Fruit fly (Drosophila melanogaster): ENCODE measurements around the gene robo2.

The robo2 gene

DNA sequence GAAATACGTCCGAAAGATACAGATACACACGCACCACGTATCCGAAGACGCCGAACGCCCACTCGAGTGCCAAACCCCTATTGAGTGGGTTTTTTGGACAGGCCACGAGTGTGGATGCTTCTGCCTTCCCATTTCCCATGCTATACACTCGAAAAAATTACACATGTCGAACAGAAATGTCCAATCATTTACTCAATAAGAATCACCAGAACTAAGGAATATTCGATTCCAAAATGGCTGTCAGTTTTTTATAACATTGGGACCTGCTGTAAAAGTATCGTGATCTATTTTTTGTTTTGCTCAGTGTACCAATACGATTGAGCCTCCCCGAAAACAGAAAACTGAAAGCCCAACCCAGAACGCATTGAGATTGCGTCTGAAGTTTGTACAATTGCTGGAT is 2.5 kb upstream of the robo2 start (continued):
- TF ChIP-seq CG6276 (GFP tag; optimal IDR thresholded peaks at IDR 0.05) = no peak
- peak; percentile 70 for TF ChIP-seq Smox (GFP tag; optimal IDR thresholded peaks at IDR 0.05)
- TF ChIP-seq Sox15 (GFP tag; optimal IDR thresholded peaks at IDR 0.05) = peak; percentile 40
- no peak for TF ChIP-seq CG4318 (GFP tag; optimal IDR thresholded peaks at IDR 0.05)
- peak; percentile 24 for TF ChIP-seq CG11902 (GFP tag; optimal IDR thresholded peaks at IDR 0.05)
- peak; percentile 76 for TF ChIP-seq CG6163 (GFP tag; IDR thresholded peaks at IDR 0.05)
- TF ChIP-seq CG32006 (GFP tag; optimal IDR thresholded peaks at IDR 0.05) = peak; percentile 40
- peak; percentile 61 for TF ChIP-seq OdsH (GFP tag; optimal IDR thresholded peaks at IDR 0.05)
- no peak for TF ChIP-seq Lpt (GFP tag; optimal IDR thresholded peaks at IDR 0.05)
- TF ChIP-seq CG6808 (GFP tag; optimal IDR thresholded peaks at IDR 0.05) = peak; percentile 12
- TF ChIP-seq topi (GFP tag; optimal IDR thresholded peaks at IDR 0.05) = peak; percentile 84
- peak; percentile 72 for TF ChIP-seq CG3919 (GFP tag; optimal IDR thresholded peaks at IDR 0.05)
- TF ChIP-seq Hr38 (GFP tag; optimal IDR thresholded peaks at IDR 0.05) = no peak
- no peak for TF ChIP-seq dac (GFP tag; optimal IDR thresholded peaks at IDR 0.05)
- TF ChIP-seq CG1621 (tag; optimal IDR thresholded peaks at IDR 0.05) = peak; percentile 45
- peak; percentile 47 for TF ChIP-seq dsx (GFP tag; optimal IDR thresholded peaks at IDR 0.05; ENCODE audit: poor library complexity, severe bottlenecking)
- TF ChIP-seq Eip78C (GFP tag) = peak; percentile 84
- TF ChIP-seq acj6 (GFP tag; optimal IDR thresholded peaks at IDR 0.05) = peak; percentile 75
- peak; percentile 28 for TF ChIP-seq spab (GFP tag; optimal IDR thresholded peaks at IDR 0.05)
- no peak for TF ChIP-seq CG9139 (GFP tag; optimal IDR thresholded peaks at IDR 0.05)
- peak; percentile 91 for TF ChIP-seq svp (GFP tag)
- TF ChIP-seq CG31627 (GFP tag; optimal IDR thresholded peaks at IDR 0.05) = peak; percentile 84
- no peak for TF ChIP-seq eg (GFP tag; IDR thresholded peaks at IDR 0.05)
- TF ChIP-seq CG8119 (GFP tag; IDR thresholded peaks at IDR 0.05) = no peak

DNA sequence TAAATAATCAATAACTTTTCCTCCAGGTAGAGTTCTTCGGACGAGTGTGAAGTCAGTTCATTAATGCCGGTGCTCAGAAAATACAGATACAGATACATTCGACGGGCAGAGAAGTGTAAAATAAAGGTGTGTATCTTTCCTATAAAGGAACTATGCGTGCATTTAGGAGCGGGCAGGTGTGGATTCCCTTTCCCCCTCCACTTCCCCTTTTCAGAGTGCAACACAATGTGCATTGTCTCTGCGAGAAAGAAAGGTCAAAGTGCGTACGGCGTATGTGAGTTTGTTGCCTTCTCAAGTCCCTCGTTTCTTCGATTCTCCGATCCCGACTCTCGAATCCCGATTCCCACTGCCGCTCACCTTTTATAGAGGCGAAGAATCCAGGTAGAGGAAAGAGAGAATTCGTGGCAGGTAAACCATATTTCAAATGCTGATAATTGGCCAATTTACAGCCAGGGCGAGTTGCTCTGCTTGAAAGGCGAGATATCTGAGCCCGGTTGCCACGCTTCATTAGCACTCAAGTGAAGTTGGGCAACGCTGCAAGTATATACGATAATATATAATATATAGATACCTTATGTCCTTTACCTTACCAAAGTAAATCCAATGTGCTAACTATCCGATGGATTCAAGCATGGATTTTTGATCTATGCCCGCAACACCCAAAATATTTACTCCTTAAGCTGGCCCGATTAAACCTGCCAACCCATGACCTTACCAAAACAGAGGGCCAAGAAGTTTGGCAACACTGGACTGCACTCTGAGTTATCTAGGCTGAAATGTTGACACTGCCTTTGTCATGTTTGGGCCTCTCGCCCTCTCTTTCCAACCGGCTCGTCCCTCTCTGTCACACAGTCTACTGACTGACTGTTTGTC is 1.4 kb upstream of the robo2 start:
- TF ChIP-seq OdsH (GFP tag; optimal IDR thresholded peaks at IDR 0.05) (no peak), svp (GFP tag) (peak; percentile 52)

DNA sequence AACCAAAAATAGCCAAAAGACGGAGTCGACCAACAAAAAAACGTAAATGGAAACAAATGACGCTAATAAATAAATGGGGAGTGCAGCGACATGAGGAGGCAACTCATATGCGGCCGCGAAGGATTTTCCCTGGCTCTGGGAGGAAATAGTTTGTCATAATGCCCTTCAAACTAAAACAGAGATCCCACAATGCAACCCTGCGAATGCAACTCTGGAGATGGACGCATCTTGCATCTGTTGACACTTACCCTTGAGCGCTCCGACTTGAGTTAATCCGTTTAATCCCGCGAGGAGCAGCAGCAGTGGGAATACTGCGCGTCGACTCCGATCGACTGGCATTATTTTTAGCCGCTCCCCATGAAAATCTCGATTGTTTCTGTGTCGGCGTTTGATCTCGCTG is 597 bp downstream of the robo2 start:
- TF ChIP-seq Lpt (GFP tag; optimal IDR thresholded peaks at IDR 0.05) (no peak), ss (GFP tag; optimal IDR thresholded peaks at IDR 0.05) (no peak), eg (GFP tag; IDR thresholded peaks at IDR 0.05) (no peak), CG10669 (GFP tag; optimal IDR thresholded peaks at IDR 0.05) (no peak), svp (GFP tag) (no peak), CG11902 (GFP tag; optimal IDR thresholded peaks at IDR 0.05) (no peak), Blimp-1 (GFP tag; optimal IDR thresholded peaks at IDR 0.05) (no peak), Eip78C (GFP tag) (peak; percentile 23), CG3919 (GFP tag; optimal IDR thresholded peaks at IDR 0.05) (no peak)

DNA sequence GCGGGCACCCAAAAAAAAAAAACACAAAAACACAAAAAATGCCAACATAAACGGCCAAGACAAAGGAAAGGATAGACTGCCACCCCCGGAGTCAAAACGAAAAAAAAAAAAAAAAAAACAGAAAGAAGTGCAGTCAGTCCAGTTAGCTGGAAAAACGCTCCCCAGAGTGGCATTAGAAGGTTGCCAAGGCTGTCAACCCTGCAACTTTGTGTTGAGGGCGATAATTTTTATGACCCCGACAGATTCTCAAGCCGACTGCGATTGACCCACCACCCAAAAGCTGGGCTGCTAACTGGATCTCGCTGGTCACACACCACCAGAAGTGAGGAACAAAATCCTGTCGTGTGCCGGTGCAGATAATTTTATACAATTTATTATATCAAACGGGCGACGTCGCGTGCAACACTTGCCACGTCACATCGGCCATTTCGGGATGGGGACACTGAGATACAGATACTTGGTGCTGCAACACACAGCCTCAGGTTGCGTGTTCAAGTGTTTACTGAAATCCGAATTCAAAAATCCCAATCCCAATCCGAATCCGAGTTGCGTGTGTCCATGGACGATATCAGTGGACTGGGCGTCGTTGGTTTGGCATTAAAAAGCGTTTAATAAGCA is 2.0 kb downstream of the robo2 start:
- no peak for TF ChIP-seq CG6808 (GFP tag; optimal IDR thresholded peaks at IDR 0.05)
- no peak for TF ChIP-seq Blimp-1 (GFP tag; optimal IDR thresholded peaks at IDR 0.05)
- TF ChIP-seq CG11762 (GFP tag; optimal IDR thresholded peaks at IDR 0.05; ENCODE audit: insufficient read depth) = no peak
- no peak for TF ChIP-seq CG3032 (tag; optimal IDR thresholded peaks at IDR 0.05)
- no peak for TF ChIP-seq CG6276 (GFP tag; optimal IDR thresholded peaks at IDR 0.05)
- no peak for TF ChIP-seq Sox15 (GFP tag; optimal IDR thresholded peaks at IDR 0.05)
- no peak for TF ChIP-seq fkh (GFP tag; optimal IDR thresholded peaks at IDR 0.05)
- no peak for TF ChIP-seq Eip93F (GFP tag; optimal IDR thresholded peaks at IDR 0.05)
- TF ChIP-seq ss (GFP tag; optimal IDR thresholded peaks at IDR 0.05) = peak in 1 of 2 experiments; percentile 91
